Fruit fly (Drosophila melanogaster) whole organism, embryonic: ENCODE results near the gene Obp28a.

Source experiments
- Adf1 ChIP-seq: fragments of 200-800 bp; sonication (Bioruptor generic); IDR thresholded peaks from 2 replicates; pipeline ENCODE4 v1.3.6; 2022; ENCODE audit warnings: missing biosample characterization, missing genetic modification characterization
- Antp ChIP-seq: fragments of 200-800 bp; sonication (Bioruptor generic); optimal IDR thresholded peaks from 3 replicates; lab custom pipeline; 2016; ENCODE audit warnings: missing biosample characterization, missing genetic modification characterization
- Atf3 ChIP-seq: fragments of 200-800 bp; sonication (Bioruptor generic); optimal IDR thresholded peaks from 3 replicates; lab custom pipeline; 2016; ENCODE audit warnings: missing biosample characterization, missing genetic modification characterization
- CG10431 ChIP-seq: fragments of 200-800 bp; sonication (Bioruptor generic); optimal IDR thresholded peaks from 3 replicates; lab custom pipeline; 2018; ENCODE audit warnings: missing biosample characterization, mild to moderate bottlenecking, missing genetic modification characterization
- CG10654 ChIP-seq: fragments of 200-800 bp; sonication (Bioruptor generic); optimal IDR thresholded peaks from 2 replicates; lab custom pipeline; 2016; ENCODE audit warnings: missing biosample characterization, missing genetic modification characterization
- CG12744 ChIP-seq: fragments of 200-800 bp; sonication (Bioruptor generic); optimal IDR thresholded peaks from 2 replicates; lab custom pipeline; 2016; ENCODE audit warnings: missing biosample characterization, missing genetic modification characterization
- CG12942 ChIP-seq: fragments of 200-800 bp; sonication (Bioruptor generic); optimal IDR thresholded peaks from 3 replicates; lab custom pipeline; 2016; ENCODE audit warnings: missing biosample characterization, missing genetic modification characterization
- CG15601 ChIP-seq: fragments of 200-800 bp; sonication (Bioruptor generic); optimal IDR thresholded peaks from 3 replicates; lab custom pipeline; 2019; ENCODE audit warnings: missing biosample characterization, mild to moderate bottlenecking, missing genetic modification characterization, moderate library complexity
- CG17186 ChIP-seq: fragments of 200-800 bp; sonication (Bioruptor generic); optimal IDR thresholded peaks from 3 replicates; lab custom pipeline; 2017; ENCODE audit warnings: missing biosample characterization, missing genetic modification reagents, missing genetic modification characterization
- CG2712 ChIP-seq: fragments of 200-800 bp; optimal IDR thresholded peaks from 3 replicates; lab custom pipeline; 2019; ENCODE audit warnings: missing biosample characterization, mild to moderate bottlenecking, missing genetic modification characterization, moderate library complexity
- CG32532 ChIP-seq: fragments of 200-800 bp; sonication (Bioruptor generic); IDR thresholded peaks from 2 replicates; pipeline ENCODE4 v1.3.6; 2022; ENCODE audit warnings: missing biosample characterization, missing genetic modification characterization
- CG4360 ChIP-seq: fragments of 200-800 bp; sonication (Bioruptor generic); IDR thresholded peaks from 2 replicates; pipeline ENCODE4 v1.3.6; 2022; ENCODE audit warnings: missing biosample characterization, missing genetic modification characterization
- CG4707 ChIP-seq: fragments of 200-800 bp; sonication (Bioruptor generic); optimal IDR thresholded peaks from 2 replicates; lab custom pipeline; 2018; ENCODE audit warnings: missing biosample characterization, mild to moderate bottlenecking, missing genetic modification characterization, moderate library complexity
- CG6254 ChIP-seq: fragments of 200-800 bp; sonication (Bioruptor generic); optimal IDR thresholded peaks from 3 replicates; lab custom pipeline; 2017; ENCODE audit warnings: mild to moderate bottlenecking, missing biosample characterization, missing genetic modification reagents, missing genetic modification characterization
- CG6654 ChIP-seq: fragments of 200-800 bp; sonication (Bioruptor generic); optimal IDR thresholded peaks from 2 replicates; lab custom pipeline; 2017; ENCODE audit warnings: missing biosample characterization, mild to moderate bottlenecking, missing genetic modification characterization
- CG7987 ChIP-seq: fragments of 200-800 bp; sonication (Bioruptor generic); optimal IDR thresholded peaks from 2 replicates; lab custom pipeline; 2018; ENCODE audit warnings: missing biosample characterization, mild to moderate bottlenecking, missing genetic modification characterization, moderate library complexity
- CHES-1-like ChIP-seq: fragments of 200-800 bp; sonication (Bioruptor generic); optimal IDR thresholded peaks from 2 replicates; lab custom pipeline; 2016; ENCODE audit warnings: missing biosample characterization, missing genetic modification characterization
- H2.0 ChIP-seq: fragments of 200-800 bp; sonication (Bioruptor generic); IDR thresholded peaks from 2 replicates; pipeline ENCODE4 v1.3.6; 2022; ENCODE audit warnings: missing biosample characterization, missing genetic modification characterization
- Kr ChIP-seq: fragments of 200-800 bp; sonication (Bioruptor generic); optimal IDR thresholded peaks from 2 replicates; lab custom pipeline; 2017; ENCODE audit warnings: missing biosample characterization, mild to moderate bottlenecking, missing genetic modification characterization
- Med ChIP-seq: fragments of 200-800 bp; sonication (Bioruptor generic); peaks from one replicate; lab custom pipeline; 2016; ENCODE audit warnings: missing biosample characterization, missing genetic modification characterization, mild to moderate bottlenecking, inconsistent platforms, moderate library complexity
- Meics ChIP-seq: fragments of 200-800 bp; sonication (Bioruptor generic); optimal IDR thresholded peaks from 2 replicates; lab custom pipeline; 2017; ENCODE audit warnings: missing biosample characterization, mild to moderate bottlenecking, missing genetic modification characterization
- Sin3A ChIP-seq: fragments of >200 bp; optimal IDR thresholded peaks from 2 replicates; lab custom pipeline; 2018
- Stat92E ChIP-seq, 3 experiments: fragments of >200 bp in 2 of 3; fragments of 200-800 bp in 1 of 3; sonication (Bioruptor generic) in 1 of 3; optimal IDR thresholded peaks; 2 replicates each; lab custom pipeline; 2017 to 2019; ENCODE audit warnings: missing biosample characterization in 3 of 3, missing genetic modification characterization in 3 of 3, mild to moderate bottlenecking in 1 of 3, moderate library complexity in 1 of 3
- Trl ChIP-seq, 3 experiments: fragments of >200 bp in 2 of 3; fragments of 200-800 bp in 1 of 3; sonication (Bioruptor generic) in 1 of 3; optimal IDR thresholded peaks; 2 replicates in 1 of 3; 3 replicates in 2 of 3; lab custom pipeline; 2016 to 2017; ENCODE audit warnings: missing biosample characterization in 1 of 3, missing genetic modification characterization in 1 of 3
- bsh ChIP-seq, 2 experiments: fragments of 200-800 bp; sonication (Bioruptor generic); optimal IDR thresholded peaks; 2 replicates each; lab custom pipeline; 2017 to 2018; ENCODE audit warnings: mild to moderate bottlenecking in 2 of 2, missing biosample characterization in 2 of 2, missing genetic modification characterization in 2 of 2, moderate library complexity in 1 of 2
- cg ChIP-seq: fragments of 200-800 bp; sonication (Bioruptor generic); optimal IDR thresholded peaks from 3 replicates; lab custom pipeline; 2019; ENCODE audit warnings: missing biosample characterization, mild to moderate bottlenecking, missing genetic modification characterization, moderate library complexity
- chinmo ChIP-seq: fragments of 200-800 bp; sonication (Bioruptor generic); IDR thresholded peaks from 4 replicates; pipeline ENCODE4 v1.3.6; 2022; ENCODE audit warnings: missing biosample characterization, missing genetic modification characterization; ENCODE audit not compliant: partially characterized antibody
- chm ChIP-seq: fragments of 200-800 bp; sonication (Bioruptor generic); IDR thresholded peaks from 2 replicates; pipeline ENCODE4 v1.3.6; 2022; ENCODE audit warnings: missing biosample characterization, missing genetic modification characterization
- chn ChIP-seq: fragments of 200-800 bp; sonication (Bioruptor generic); optimal IDR thresholded peaks from 2 replicates; lab custom pipeline; 2016; ENCODE audit warnings: missing biosample characterization, missing genetic modification characterization
- croc ChIP-seq: fragments of 200-800 bp; sonication (Bioruptor generic); conservative IDR thresholded peaks from 3 replicates; pipeline ENCODE4 v1.3.6; 2022; ENCODE audit warnings: missing biosample characterization, missing genetic modification characterization
- crp ChIP-seq, 2 experiments: fragments of 200-800 bp; sonication (Bioruptor generic); optimal IDR thresholded peaks; 2 replicates in 1 of 2; 3 replicates in 1 of 2; lab custom pipeline; 2017; ENCODE audit warnings: missing biosample characterization in 2 of 2, missing genetic modification characterization in 2 of 2, mild to moderate bottlenecking in 1 of 2, moderate library complexity in 1 of 2
- dan ChIP-seq: fragments of 200-800 bp; sonication (Bioruptor generic); IDR thresholded peaks from 2 replicates; pipeline ENCODE4 v1.3.6; 2022; ENCODE audit warnings: missing biosample characterization, missing genetic modification characterization
- gcm ChIP-seq: fragments of 200-800 bp; sonication (Bioruptor generic); optimal IDR thresholded peaks from 2 replicates; lab custom pipeline; 2019; ENCODE audit warnings: missing biosample characterization, mild to moderate bottlenecking, missing genetic modification characterization, moderate library complexity
- kah ChIP-seq: fragments of 200-800 bp; sonication (Bioruptor generic); optimal IDR thresholded peaks from 2 replicates; lab custom pipeline; 2018; ENCODE audit warnings: missing biosample characterization, mild to moderate bottlenecking, missing genetic modification characterization
- nerfin-1 ChIP-seq: fragments of 200-800 bp; sonication (Bioruptor generic); optimal IDR thresholded peaks from 3 replicates; lab custom pipeline; 2019; ENCODE audit warnings: missing biosample characterization, mild to moderate bottlenecking, missing genetic modification characterization, moderate library complexity
- nom ChIP-seq: fragments of 200-800 bp; sonication (Bioruptor generic); optimal IDR thresholded peaks from 2 replicates; lab custom pipeline; 2017; ENCODE audit warnings: missing biosample characterization, missing genetic modification characterization, mild to moderate bottlenecking, moderate library complexity, missing genetic modification reagents
- repo ChIP-seq: fragments of 200-800 bp; sonication (Bioruptor generic); optimal IDR thresholded peaks from 2 replicates; lab custom pipeline; 2016; ENCODE audit warnings: missing biosample characterization, missing genetic modification characterization
- sc ChIP-seq, 3 experiments: fragments of >200 bp in 2 of 3; fragments of 200-800 bp in 1 of 3; sonication (Bioruptor generic) in 1 of 3; optimal IDR thresholded peaks; 2 replicates in 2 of 3; 3 replicates in 1 of 3; lab custom pipeline; 2017; ENCODE audit warnings: mild to moderate bottlenecking in 1 of 3, missing biosample characterization in 1 of 3, missing genetic modification characterization in 1 of 3, missing genetic modification reagents in 1 of 3
- sens ChIP-seq: fragments of 200-800 bp; sonication (Bioruptor generic); peaks from one replicate; lab custom pipeline; 2016; ENCODE audit warnings: missing biosample characterization, missing genetic modification characterization
- sim ChIP-seq: fragments of 200-800 bp; sonication (Bioruptor generic); IDR thresholded peaks from 2 replicates; pipeline ENCODE4 v1.3.6; 2022; ENCODE audit warnings: missing biosample characterization, missing genetic modification characterization
- sisA ChIP-seq: fragments of 200-800 bp; sonication (Bioruptor generic); IDR thresholded peaks from 2 replicates; pipeline ENCODE4 v1.3.6; 2022; ENCODE audit warnings: missing biosample characterization, missing genetic modification characterization
- stc ChIP-seq: fragments of 200-800 bp; sonication (Bioruptor generic); IDR thresholded peaks from 2 replicates; pipeline ENCODE4 v1.3.6; 2022; ENCODE audit warnings: missing biosample characterization, missing genetic modification characterization
- trem ChIP-seq: fragments of 200-800 bp; optimal IDR thresholded peaks from 3 replicates; lab custom pipeline; 2019; ENCODE audit warnings: missing biosample characterization, mild to moderate bottlenecking, missing genetic modification characterization, moderate library complexity
- tup ChIP-seq: fragments of 200-800 bp; sonication (Bioruptor generic); optimal IDR thresholded peaks from 2 replicates; lab custom pipeline; 2016; ENCODE audit warnings: missing biosample characterization, mild to moderate bottlenecking, missing genetic modification characterization, moderate library complexity
- vvl ChIP-seq: fragments of 200-800 bp; sonication (Bioruptor generic); IDR thresholded peaks from 2 replicates; pipeline ENCODE4 v1.3.6; 2022; ENCODE audit warnings: missing biosample characterization, missing genetic modification characterization
- yki ChIP-seq: fragments of >200 bp; optimal IDR thresholded peaks from 3 replicates; lab custom pipeline; 2018

Obp28a gene

dm6 chr2L:7495987-7496503, 1.1 kb downstream of the Obp28a start, which contains the start of gene Ziz (continued):
- TF ChIP-seq CG15601 (tag; lab: Kevin White, UChicago) = peak; percentile 51
- peak; percentile 77 for TF ChIP-seq trem (tag; lab: Kevin White, UChicago)
- TF ChIP-seq chn (GFP tag; lab: Kevin White, UChicago) = no peak
- no peak for TF ChIP-seq sisA (GFP tag; lab: Robert Waterston, UW)
- peak; percentile 27 for TF ChIP-seq Sin3A (lab: Kevin White, UChicago)
- peak; percentile 57 for TF ChIP-seq repo (GFP tag; lab: Kevin White, UChicago)
- peak; percentile 2 for TF ChIP-seq Antp (GFP tag; lab: Kevin White, UChicago)
- no peak for TF ChIP-seq sim (GFP tag; lab: Robert Waterston, UW)
- no peak for TF ChIP-seq Atf3 (GFP tag; lab: Kevin White, UChicago)
- TF ChIP-seq, all 482 proteins: peak for 217

- TF ChIP-seq CHES-1-like (GFP tag; lab: Kevin White, UChicago) (no peak), gcm (no peak), CG6654 (no peak), CG6254 (GFP tag; lab: Kevin White, UChicago) (peak; percentile 9), Med (GFP tag; lab: Kevin White, UChicago) (peak; percentile 30), CG4360 (GFP tag; lab: Robert Waterston, UW) (peak; percentile 91), CG4707 (GFP tag; lab: Kevin White, UChicago) (no peak), CG7987 (GFP tag; lab: Kevin White, UChicago) (no peak), tup (GFP tag; lab: Kevin White, UChicago) (no peak), nom (peak; percentile 45), H2.0 (no peak), CG12744 (no peak), CG2712 (tag; lab: Kevin White, UChicago) (no peak), bsh (GFP tag; optimal IDR thresholded peaks at IDR 0.05; lab: Kevin White, UChicago) (no peak), Stat92E (GFP tag; optimal IDR thresholded peaks at IDR 0.05; lab: Kevin White, UChicago) (no peak), CG17186 (GFP tag; lab: Kevin White, UChicago) (no peak), chm (GFP tag; lab: Robert Waterston, UW) (peak; percentile 46; the same call in 1 of the 2 replicates), crp (GFP tag; optimal IDR thresholded peaks at IDR 0.05; lab: Kevin White, UChicago) (no peak), nerfin-1 (tag; lab: Kevin White, UChicago) (peak; percentile 68), Trl (optimal IDR thresholded peaks at IDR 0.05; lab: Kevin White, UChicago) (peak; percentile 72 to 79), Trl (GFP tag; optimal IDR thresholded peaks at IDR 0.05; lab: Kevin White, UChicago) (no peak), Adf1 (GFP tag; lab: Robert Waterston, UW) (peak; percentile 65), sens (GFP tag; lab: Kevin White, UChicago) (peak; percentile 2), vvl (GFP tag; lab: Robert Waterston, UW) (peak; percentile 46; the same call in 1 of the 2 replicates), croc (GFP tag; lab: Robert Waterston, UW) (no peak), cg (GFP tag; lab: Kevin White, UChicago) (peak; percentile 51), sc (optimal IDR thresholded peaks at IDR 0.05; lab: Kevin White, UChicago) (no peak), sc (GFP tag; optimal IDR thresholded peaks at IDR 0.05; lab: Kevin White, UChicago) (peak; percentile 19), CG10654 (GFP tag; lab: Kevin White, UChicago) (no peak), CG32532 (GFP tag; lab: Robert Waterston, UW) (0 out of 2 replicates have a peak, but pooled peaks have one; percentile 4), yki (lab: Kevin White, UChicago) (peak; percentile 58), kah (GFP tag; lab: Kevin White, UChicago) (peak; percentile 38), chinmo (0 out of 4 replicates have a peak, but pooled peaks have one; percentile 29), CG10431 (GFP tag; lab: Kevin White, UChicago) (no peak), dan (GFP tag; lab: Robert Waterston, UW) (no peak), stc (GFP tag; lab: Robert Waterston, UW) (0 out of 2 replicates have a peak, but pooled peaks have one; percentile 25), Meics (GFP tag; lab: Kevin White, UChicago) (no peak), CG12942 (GFP tag; lab: Kevin White, UChicago) (no peak), Kr (no peak)
Measured at dm6 chr2L:7495294-7495986, 1.7 kb downstream of the Obp28a start.
